Fruit fly (Drosophila melanogaster) whole organism, larva: ENCODE data around the gene sstn.
A peak's percentile ranks its signal among the peaks of the same experiment; 100 is the strongest.

Source experiments
- noc ChIP-seq: fragments of 200-800 bp; sonication (Bioruptor generic); optimal IDR thresholded peaks from 3 replicates; lab custom pipeline; 2019; ENCODE audit warnings: missing biosample characterization, mild to moderate bottlenecking, missing genetic modification characterization, moderate library complexity

Gene sstn

DNA sequence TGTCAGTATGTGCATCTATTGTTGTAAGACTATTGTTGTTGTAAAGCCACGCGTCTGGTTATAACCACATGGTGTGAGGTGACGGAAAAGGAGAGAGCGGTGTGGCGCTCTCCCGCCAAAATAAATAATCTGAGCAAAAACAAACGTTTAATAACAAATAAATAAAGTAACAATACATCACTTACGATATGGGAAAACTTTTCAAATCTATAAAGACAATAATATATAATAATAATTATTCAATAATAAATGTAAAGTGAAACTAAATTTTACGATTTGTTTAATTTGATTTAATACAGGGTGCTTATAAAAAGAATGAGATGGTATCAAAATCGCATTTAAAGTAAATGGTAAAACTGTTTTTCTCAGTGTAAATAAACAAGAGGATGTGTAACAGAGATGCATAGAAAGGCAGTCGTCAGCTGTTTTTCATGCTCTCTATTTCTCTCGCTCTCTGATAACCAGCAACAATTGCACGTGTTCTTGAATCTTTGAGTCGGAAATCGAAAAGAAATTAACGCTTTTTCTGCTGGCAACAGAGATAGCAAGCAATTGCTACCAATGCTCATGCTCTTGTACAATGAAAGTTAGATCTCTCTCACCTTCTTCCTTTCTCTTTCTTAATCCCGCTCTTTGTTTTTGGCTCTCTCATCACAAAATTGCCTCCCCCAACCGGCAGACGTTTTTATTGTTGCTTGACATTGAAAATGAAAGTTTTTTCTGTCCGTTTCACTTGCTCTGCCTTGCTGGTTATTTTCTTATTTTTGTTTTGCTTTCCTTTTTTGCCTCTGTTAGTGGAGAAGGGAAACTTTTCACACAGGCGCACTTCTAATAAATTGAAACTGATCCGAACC lies 4.4 kb upstream of the sstn start:
- TF ChIP-seq noc: peak; percentile 69

DNA sequence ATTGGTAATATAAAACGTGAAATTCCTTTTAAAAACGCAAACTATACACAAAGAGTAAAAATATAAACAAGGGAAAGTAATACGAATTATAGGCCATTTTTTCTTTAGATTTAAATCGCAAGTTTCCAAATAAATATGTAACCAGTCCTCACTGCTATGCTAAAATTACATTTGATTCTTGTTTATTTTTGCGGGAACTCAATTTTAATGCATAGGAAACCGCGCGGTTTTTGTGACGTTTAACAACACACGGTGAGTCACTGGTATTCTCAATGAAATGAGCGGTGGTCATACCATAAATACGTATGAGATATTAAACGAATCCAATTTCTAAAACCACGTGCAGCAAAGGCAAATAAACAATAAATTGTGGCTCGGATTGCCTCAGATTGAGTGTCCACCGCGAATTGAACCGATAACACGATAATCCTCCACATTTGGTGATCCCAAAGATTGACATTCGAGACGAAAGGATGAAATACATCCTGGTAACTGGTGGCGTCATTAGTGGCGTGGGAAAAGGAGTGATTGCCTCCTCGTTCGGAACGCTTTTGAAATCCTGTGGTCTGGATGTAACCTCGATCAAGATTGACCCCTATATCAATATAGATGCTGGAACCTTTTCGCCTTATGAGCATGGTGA lies 3.5 kb upstream of the sstn start, which contains the start of gene Ctps:
Gene Ctps, plus strand, starts transcription at position 37 of the 643 bp plus-strand sequence.
- TF ChIP-seq noc: no peak

DNA sequence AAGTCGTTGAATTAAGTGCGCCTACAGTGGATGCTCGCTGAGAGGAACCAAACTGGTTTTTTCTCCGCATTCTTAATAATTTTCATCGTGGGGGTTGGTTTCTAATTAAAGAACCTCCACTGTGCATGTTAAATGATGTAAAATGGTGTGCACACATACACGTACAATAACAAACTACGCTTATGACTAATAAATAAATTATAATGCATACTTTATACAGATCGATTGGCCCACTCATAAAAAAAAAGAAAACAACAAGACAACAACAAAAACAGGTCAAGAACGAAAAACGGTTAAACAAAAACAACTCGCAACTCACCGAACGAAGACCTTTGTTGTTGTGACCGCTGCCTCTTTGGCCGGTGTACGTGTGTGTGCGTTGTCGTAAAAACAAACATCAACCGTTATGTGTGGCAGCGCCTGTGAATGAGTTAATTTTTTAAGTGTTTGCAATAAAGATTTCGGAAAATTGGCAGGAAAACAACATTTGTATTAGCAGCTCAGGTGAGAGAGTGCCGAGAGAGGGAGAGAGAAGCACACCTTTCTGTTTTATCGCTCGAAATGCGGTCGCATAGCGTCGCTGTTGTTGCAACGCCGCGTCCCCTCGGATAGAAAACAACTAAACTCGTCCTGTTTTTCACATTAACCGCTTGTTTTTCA lies 460 bp downstream of the sstn start:
- TF ChIP-seq noc: no peak

DNA sequence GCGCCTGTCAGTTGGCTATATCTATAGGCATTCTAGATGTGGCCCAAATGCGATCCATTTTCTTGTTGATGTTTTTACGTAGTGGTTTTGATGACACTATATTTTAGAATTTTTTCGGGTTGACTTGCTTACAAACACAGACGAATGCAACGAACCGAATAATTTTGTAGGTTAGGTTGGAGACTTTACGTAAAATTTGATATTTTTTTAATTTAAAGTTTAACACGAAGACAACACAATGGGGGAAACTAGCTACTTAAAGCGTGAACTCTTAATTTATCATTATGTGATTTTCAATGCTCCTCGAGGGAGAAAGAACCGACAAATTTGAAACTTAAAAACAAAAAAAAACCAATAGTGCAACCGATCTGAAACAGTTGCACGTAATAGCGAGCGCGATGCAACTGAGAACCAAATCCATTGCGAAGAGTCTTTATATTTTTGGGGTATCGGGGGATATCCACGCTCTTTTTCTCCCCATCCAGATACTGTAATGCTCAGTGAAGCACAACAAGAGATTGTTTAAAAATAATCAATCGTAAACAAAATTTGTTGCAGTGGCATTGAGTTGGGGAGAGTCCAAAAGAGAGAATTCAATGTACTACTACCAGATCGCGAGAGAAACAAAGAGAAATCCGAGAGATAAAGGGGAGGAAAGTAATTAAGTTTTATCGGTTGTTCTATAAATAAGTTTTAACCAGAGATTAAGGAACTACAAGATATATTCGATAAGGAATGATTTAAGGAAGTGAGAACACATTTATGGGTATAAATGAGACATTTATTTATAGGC lies 4.4 kb downstream of the sstn start:
- TF ChIP-seq noc: no peak

dm6 chr3L:15089083-15089704 lies 5.3 kb downstream of the sstn start:
- TF ChIP-seq noc: no peak

DNA sequence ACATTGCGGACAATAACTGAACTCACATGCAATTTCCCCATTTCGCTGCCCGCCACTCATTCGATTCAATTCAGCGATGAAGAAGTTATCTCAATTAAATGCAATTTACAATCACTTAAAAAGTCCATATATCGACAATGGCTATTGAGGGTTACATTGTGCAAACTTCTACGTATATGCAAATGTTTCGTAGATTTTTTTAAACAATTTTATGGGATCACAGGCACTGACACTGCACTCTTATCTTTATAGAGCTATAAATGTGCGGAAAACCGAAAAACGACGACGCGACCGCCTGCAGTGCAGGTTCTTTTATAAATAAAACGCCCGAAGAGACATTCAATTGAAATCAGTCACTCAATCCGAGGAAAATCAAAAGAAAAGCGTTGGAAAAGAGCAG lies 6.2 kb downstream of the sstn start:
- no peak for TF ChIP-seq noc

DNA sequence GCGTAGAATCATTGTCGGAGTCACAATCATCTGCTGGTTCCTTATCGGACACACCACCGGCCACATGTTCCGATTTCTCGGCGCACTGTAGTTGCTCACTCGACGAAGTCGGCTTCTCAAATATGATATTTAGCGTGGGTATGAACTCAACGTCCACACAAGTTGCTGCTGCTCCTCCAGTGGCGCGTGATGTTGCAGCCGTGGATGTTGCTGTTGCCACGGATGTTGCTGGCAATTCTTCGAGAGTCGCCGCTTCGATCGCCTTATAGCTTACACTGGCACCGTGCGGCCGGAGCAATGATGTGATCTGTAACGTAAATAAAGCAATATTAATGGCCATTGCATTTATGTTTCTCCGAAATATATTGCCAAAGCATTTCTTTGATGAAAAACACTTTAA lies 10.2 kb downstream of the sstn start:
- TF ChIP-seq noc: no peak

DNA sequence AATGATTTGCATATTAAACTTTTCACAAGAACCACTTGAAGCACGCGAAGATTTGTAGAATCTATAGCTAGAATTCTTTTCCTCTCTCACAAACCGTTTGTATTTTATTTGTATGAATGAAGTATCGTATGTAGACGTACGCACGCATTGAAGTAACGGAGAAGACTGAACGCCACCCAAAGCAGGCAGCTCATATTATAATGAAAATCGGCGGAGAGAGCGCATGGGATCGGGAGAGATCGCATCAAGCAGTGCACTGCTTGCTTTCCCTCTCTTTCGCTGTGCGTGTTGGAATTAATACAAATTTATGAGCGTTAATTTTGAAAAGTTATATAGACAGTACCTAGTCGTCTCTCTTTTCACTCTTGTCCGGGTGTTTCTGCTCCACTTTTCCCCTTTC lies 15.2 kb downstream of the sstn start:
- TF ChIP-seq noc: no peak

DNA sequence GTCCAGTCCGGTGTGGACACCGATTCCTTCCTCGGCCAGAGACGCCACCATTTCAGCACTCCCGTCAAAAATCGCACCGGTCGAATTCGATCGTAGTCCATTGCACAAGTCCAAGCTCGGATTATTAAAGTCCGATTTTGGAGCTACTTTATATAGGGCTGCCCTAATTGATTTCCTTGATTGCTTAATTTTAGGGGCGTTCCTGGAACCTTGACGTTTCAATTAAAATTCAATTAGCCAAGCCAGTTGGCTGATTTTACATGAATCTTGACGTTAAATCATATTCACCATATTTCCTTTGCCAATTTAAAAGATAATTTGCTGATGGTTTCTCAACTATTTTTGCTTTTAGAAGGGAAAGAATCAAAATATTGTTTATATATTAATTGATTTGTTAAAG lies 16.2 kb downstream of the sstn start, which contains the start of gene Or71a:
Gene Or71a, minus strand, starts transcription at position 101 of the 400 bp plus-strand sequence.
- no peak for TF ChIP-seq noc

DNA sequence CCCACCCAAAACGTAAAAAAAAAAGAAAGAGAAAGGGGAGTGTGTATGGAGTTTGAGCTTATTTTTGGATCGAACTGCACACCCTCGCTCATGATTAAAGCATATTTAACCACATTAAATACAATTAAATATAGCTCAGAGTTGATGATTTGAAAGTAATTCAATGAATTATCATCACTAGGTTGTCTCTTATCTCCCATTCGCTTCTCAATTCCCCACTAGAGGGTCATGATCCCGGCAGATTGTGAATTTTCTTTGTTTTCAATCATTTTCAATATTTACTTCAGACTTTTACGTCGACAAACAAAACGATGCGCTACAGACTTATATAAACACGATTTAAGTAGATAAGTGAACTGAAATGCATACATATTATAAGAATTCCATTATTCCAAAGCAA lies 18.1 kb downstream of the sstn start:
- TF ChIP-seq noc: no peak

- TF ChIP-seq noc: no peak
Measured at dm6 chr3L:15073680-15074079, 20.8 kb downstream of the sstn start.

dm6 chr3L:15072149-15072548 lies 22.4 kb downstream of the sstn start:
- TF ChIP-seq noc: no peak

DNA sequence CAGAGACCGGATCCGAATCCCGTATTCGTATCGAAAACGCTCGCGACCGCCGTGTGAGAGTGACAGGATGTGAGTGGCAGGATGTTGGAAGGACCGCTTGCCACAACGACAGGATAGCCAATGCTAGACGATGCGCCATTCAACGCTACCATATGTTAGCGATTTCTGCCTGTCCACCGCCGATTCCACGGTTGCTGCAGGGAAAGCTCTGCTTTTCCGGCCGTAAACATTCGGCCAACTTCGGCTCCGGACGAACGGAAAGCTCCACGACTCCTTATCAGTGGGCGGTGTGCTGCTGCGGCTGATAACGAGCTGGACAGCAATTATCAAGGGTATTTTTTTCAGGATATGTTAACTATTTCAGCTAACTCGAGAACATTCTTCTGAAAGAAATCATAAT lies 29.6 kb downstream of the sstn start, which contains the start of gene Sytbeta:
Gene Sytbeta, minus strand, starts transcription at position 101 of the 400 bp plus-strand sequence.
- no peak for TF ChIP-seq noc

dm6 chr3L:15061605-15062004 lies 32.9 kb downstream of the sstn start, which contains the start of gene CG13460:
CG13460 (minus strand) TSS chr3L:15061705.
- TF ChIP-seq noc: no peak

DNA sequence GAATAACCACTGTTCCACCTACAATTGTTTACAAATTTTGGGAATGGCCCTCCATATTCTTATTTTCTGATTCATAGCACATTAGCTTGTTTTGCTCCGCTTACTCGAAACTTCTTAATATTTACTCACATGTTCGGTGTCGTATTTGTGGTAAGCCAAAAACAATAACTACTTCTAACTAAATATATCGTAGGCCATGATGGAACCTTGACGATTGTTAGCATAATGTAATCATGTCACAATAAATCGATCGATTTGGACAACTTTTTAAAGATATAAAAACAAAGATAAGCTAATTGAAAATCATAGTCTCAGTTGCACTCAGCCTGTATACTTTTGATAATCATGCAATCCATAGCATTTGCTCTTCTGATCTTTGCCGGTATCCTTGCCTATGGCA lies 40.0 kb downstream of the sstn start, which contains the start of gene EAChm:
Gene EAChm, plus strand, starts transcription at position 301 of the 400 bp plus-strand sequence.
- no peak for TF ChIP-seq noc

- no peak for TF ChIP-seq noc
Measured at dm6 chr3L:15054035-15054434, 40.5 kb downstream of the sstn start, which contains the start of gene CG18649. CG18649 (minus strand) TSS chr3L:15054135.
